Fruit fly (Drosophila melanogaster) whole organism, wandering third instar larva: ENCODE measurements around the gene CG14657.
A peak's percentile ranks its signal among the peaks of the same experiment; 100 is the strongest.

Experiments used
- Myc ChIP-seq: fragments of >200 bp; optimal IDR thresholded peaks from 2 replicates; lab custom pipeline; 2017
- br ChIP-seq: fragments of 200-800 bp; sonication (Bioruptor generic); optimal IDR thresholded peaks from 2 replicates; lab custom pipeline; 2016; ENCODE audit warnings: missing biosample characterization, missing genetic modification characterization
- pan ChIP-seq: fragments of >200 bp; optimal IDR thresholded peaks from 2 replicates; lab custom pipeline; 2017
- psq ChIP-seq: fragments of 200-800 bp; sonication (Bioruptor generic); optimal IDR thresholded peaks from 3 replicates; lab custom pipeline; 2017; ENCODE audit warnings: missing biosample characterization, mild to moderate bottlenecking, missing genetic modification characterization, moderate library complexity

- TF ChIP-seq br (GFP tag; lab: Kevin White, UChicago) = no peak
- peak; percentile 40 for TF ChIP-seq Myc (lab: Kevin White, UChicago)
- no peak for TF ChIP-seq pan (lab: Kevin White, UChicago)
- no peak for TF ChIP-seq psq (GFP tag; lab: Kevin White, UChicago)
Measured at dm6 chr3R:4852373-4852860, 31.2 kb upstream of the CG14657 start, which contains the start of gene opa.
